Worm (Caenorhabditis elegans) whole organism, young adult: Measurements from ENCODE around the gene srw-62.

Experiments used
- F57A8.1 ChIP-seq: fragments of 200-800 bp; sonication (Bioruptor generic); optimal IDR thresholded peaks from 2 replicates; lab custom pipeline; 2018; ENCODE audit warnings: mild to moderate bottlenecking, missing genetic modification characterization, moderate library complexity, missing compliant biosample characterization
- mel-28 ChIP-seq: sonication (generic microtip); optimal IDR thresholded peaks from 2 replicates; lab custom pipeline; 2016; ENCODE audit warnings: borderline replicate concordance, mild to moderate bottlenecking, missing genetic modification characterization, missing compliant biosample characterization
- sea-2 ChIP-seq: fragments of 200-800 bp; sonication (Bioruptor generic); IDR thresholded peaks from 2 replicates; pipeline ENCODE4 v1.3.6; 2022; ENCODE audit warnings: missing genetic modification characterization, missing compliant biosample characterization

DNA sequence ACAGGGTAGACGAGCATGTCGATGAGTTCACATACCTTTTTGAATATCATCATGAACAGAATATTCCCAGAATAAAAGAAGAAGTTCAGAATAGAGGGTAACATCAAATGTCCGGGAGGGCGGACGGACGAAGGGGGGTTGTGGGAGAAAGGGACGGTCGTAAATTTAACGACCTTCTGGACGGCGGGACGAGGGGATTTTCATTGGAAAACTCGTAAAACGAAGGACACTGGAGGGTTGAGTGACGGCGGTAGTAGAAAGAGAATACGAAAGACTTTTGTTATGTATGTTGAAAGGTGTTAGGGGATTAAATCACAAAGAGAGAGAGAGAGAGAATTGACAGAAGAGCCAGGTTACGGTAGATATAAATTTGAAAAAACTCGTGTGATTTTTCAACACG, 25.4 kb downstream of the srw-62 start:
- TF ChIP-seq F57A8.1 (GFP tag; lab: Kevin White, UChicago) (no peak), mel-28 (no peak), sea-2 (GFP tag; lab: Robert Waterston, UW) (no peak)
